Fruit fly (Drosophila melanogaster) whole organism, embryonic: ENCODE results near the gene Lon.

Source experiments
- Ada2b ChIP-seq: fragments of 200-800 bp; sonication (Bioruptor generic); IDR thresholded peaks from 2 replicates; pipeline ENCODE4 v1.3.6; 2022; ENCODE audit warnings: missing biosample characterization, missing genetic modification characterization
- Antp ChIP-seq: fragments of 200-800 bp; sonication (Bioruptor generic); optimal IDR thresholded peaks from 3 replicates; lab custom pipeline; 2016; ENCODE audit warnings: missing biosample characterization, missing genetic modification characterization
- Asciz ChIP-seq: fragments of 200-800 bp; sonication (Bioruptor generic); optimal IDR thresholded peaks from 2 replicates; lab custom pipeline; 2017; ENCODE audit warnings: missing biosample characterization, mild to moderate bottlenecking, missing genetic modification characterization, missing genetic modification reagents
- Atf6 ChIP-seq: fragments of 200-800 bp; sonication (Bioruptor generic); IDR thresholded peaks from 2 replicates; pipeline ENCODE4 v1.3.6; 2022; ENCODE audit warnings: missing biosample characterization, missing genetic modification characterization
- CG10979 ChIP-seq: fragments of 200-800 bp; sonication (Bioruptor generic); optimal IDR thresholded peaks from 2 replicates; lab custom pipeline; 2018; ENCODE audit warnings: missing biosample characterization, mild to moderate bottlenecking, missing genetic modification characterization, moderate library complexity
- CG11398 ChIP-seq: fragments of 200-800 bp; sonication (Bioruptor generic); optimal IDR thresholded peaks from 2 replicates; lab custom pipeline; 2016; ENCODE audit warnings: missing biosample characterization, missing genetic modification characterization
- CG11696 ChIP-seq: fragments of 200-800 bp; sonication (Bioruptor generic); IDR thresholded peaks from 2 replicates; pipeline ENCODE4 v1.3.6; 2022; ENCODE audit warnings: missing biosample characterization, missing genetic modification characterization
- CG12104 ChIP-seq: fragments of 200-800 bp; sonication (Bioruptor generic); optimal IDR thresholded peaks from 3 replicates; lab custom pipeline; 2016; ENCODE audit warnings: missing biosample characterization, missing genetic modification characterization
- CG12391 ChIP-seq: fragments of 200-800 bp; sonication (Bioruptor generic); optimal IDR thresholded peaks from 3 replicates; lab custom pipeline; 2018; ENCODE audit warnings: missing biosample characterization, mild to moderate bottlenecking, missing genetic modification characterization, moderate library complexity
- CG12942 ChIP-seq: fragments of 200-800 bp; sonication (Bioruptor generic); optimal IDR thresholded peaks from 3 replicates; lab custom pipeline; 2016; ENCODE audit warnings: missing biosample characterization, missing genetic modification characterization
- CG13424 ChIP-seq: fragments of 200-800 bp; sonication (Bioruptor generic); optimal IDR thresholded peaks from 2 replicates; lab custom pipeline; 2019; ENCODE audit warnings: missing biosample characterization, mild to moderate bottlenecking, missing genetic modification characterization, moderate library complexity
- CG15479 ChIP-seq: fragments of 200-800 bp; sonication (Bioruptor generic); optimal IDR thresholded peaks from 3 replicates; lab custom pipeline; 2019; ENCODE audit warnings: missing biosample characterization, mild to moderate bottlenecking, missing genetic modification characterization, moderate library complexity
- CG1792 ChIP-seq: fragments of 200-800 bp; sonication (Bioruptor generic); optimal IDR thresholded peaks from 2 replicates; lab custom pipeline; 2016; ENCODE audit warnings: missing biosample characterization, missing genetic modification characterization
- CG2202 ChIP-seq: fragments of 200-800 bp; sonication (Bioruptor generic); optimal IDR thresholded peaks from 2 replicates; lab custom pipeline; 2018; ENCODE audit warnings: missing biosample characterization, mild to moderate bottlenecking, missing genetic modification characterization
- CG2889 ChIP-seq: fragments of 200-800 bp; sonication (Bioruptor generic); IDR thresholded peaks from 3 replicates; pipeline ENCODE4 v1.3.6; 2022; ENCODE audit warnings: missing biosample characterization, missing genetic modification characterization
- CG3847 ChIP-seq: fragments of 200-800 bp; sonication (Bioruptor generic); IDR thresholded peaks from 2 replicates; pipeline ENCODE4 v1.3.6; 2022; ENCODE audit warnings: missing biosample characterization, missing genetic modification characterization
- CG7987 ChIP-seq: fragments of 200-800 bp; sonication (Bioruptor generic); optimal IDR thresholded peaks from 2 replicates; lab custom pipeline; 2018; ENCODE audit warnings: missing biosample characterization, mild to moderate bottlenecking, missing genetic modification characterization, moderate library complexity
- CG8765 ChIP-seq: fragments of 200-800 bp; sonication (Bioruptor generic); IDR thresholded peaks from 2 replicates; pipeline ENCODE4 v1.3.6; 2022; ENCODE audit warnings: missing biosample characterization, missing genetic modification characterization
- CG8944 ChIP-seq: fragments of 200-800 bp; sonication (Bioruptor generic); optimal IDR thresholded peaks from 3 replicates; lab custom pipeline; 2016; ENCODE audit warnings: missing biosample characterization, missing genetic modification characterization
- CG9609 ChIP-seq: fragments of 200-800 bp; sonication (Bioruptor generic); optimal IDR thresholded peaks from 3 replicates; lab custom pipeline; 2016; ENCODE audit warnings: missing biosample characterization, missing genetic modification characterization
- Dad ChIP-seq: fragments of 200-800 bp; sonication (Bioruptor generic); optimal IDR thresholded peaks from 3 replicates; lab custom pipeline; 2016; ENCODE audit warnings: missing biosample characterization, missing genetic modification characterization
- Dek ChIP-seq: fragments of 200-800 bp; sonication (Bioruptor generic); optimal IDR thresholded peaks from 3 replicates; lab custom pipeline; 2019; ENCODE audit warnings: missing biosample characterization, mild to moderate bottlenecking, missing genetic modification characterization, moderate library complexity
- Fer3 ChIP-seq: fragments of 200-800 bp; sonication (Bioruptor generic); optimal IDR thresholded peaks from 2 replicates; lab custom pipeline; 2018; ENCODE audit warnings: missing biosample characterization, mild to moderate bottlenecking, missing genetic modification characterization, moderate library complexity
- HLHmδ ChIP-seq: fragments of 200-800 bp; sonication (Bioruptor generic); optimal IDR thresholded peaks from 2 replicates; lab custom pipeline; 2018; ENCODE audit warnings: missing biosample characterization, mild to moderate bottlenecking, missing genetic modification characterization, moderate library complexity
- Lpt ChIP-seq: fragments of >200 bp; optimal IDR thresholded peaks from 2 replicates; lab custom pipeline; 2018; ENCODE audit warnings: missing biosample characterization, missing genetic modification characterization
- Meics ChIP-seq: fragments of 200-800 bp; sonication (Bioruptor generic); optimal IDR thresholded peaks from 2 replicates; lab custom pipeline; 2017; ENCODE audit warnings: missing biosample characterization, mild to moderate bottlenecking, missing genetic modification characterization
- Stat92E ChIP-seq, 3 experiments: fragments of >200 bp in 2 of 3; fragments of 200-800 bp in 1 of 3; sonication (Bioruptor generic) in 1 of 3; optimal IDR thresholded peaks; 2 replicates each; lab custom pipeline; 2017 to 2019; ENCODE audit warnings: missing biosample characterization in 3 of 3, missing genetic modification characterization in 3 of 3, mild to moderate bottlenecking in 1 of 3, moderate library complexity in 1 of 3
- YL-1 ChIP-seq: fragments of 200-800 bp; sonication (Bioruptor generic); optimal IDR thresholded peaks from 3 replicates; lab custom pipeline; 2017; ENCODE audit warnings: missing biosample characterization, mild to moderate bottlenecking, missing genetic modification characterization
- al ChIP-seq: fragments of 200-800 bp; sonication (Bioruptor generic); IDR thresholded peaks from 2 replicates; pipeline ENCODE4 v1.3.6; 2022; ENCODE audit warnings: missing biosample characterization, missing genetic modification characterization
- cas ChIP-seq: fragments of 200-800 bp; sonication (Bioruptor generic); IDR thresholded peaks from 2 replicates; pipeline ENCODE4 v1.3.6; 2022; ENCODE audit warnings: missing biosample characterization, missing genetic modification characterization
- crol ChIP-seq: fragments of 200-800 bp; sonication (Bioruptor generic); IDR thresholded peaks from 2 replicates; pipeline ENCODE4 v1.3.6; 2022; ENCODE audit warnings: missing biosample characterization, missing genetic modification characterization
- dmrt11E ChIP-seq: fragments of 200-800 bp; sonication (Bioruptor generic); optimal IDR thresholded peaks from 3 replicates; lab custom pipeline; 2018; ENCODE audit warnings: missing biosample characterization, mild to moderate bottlenecking, missing genetic modification characterization, moderate library complexity
- grau ChIP-seq: fragments of 200-800 bp; optimal IDR thresholded peaks from 3 replicates; lab custom pipeline; 2019; ENCODE audit warnings: missing biosample characterization, mild to moderate bottlenecking, missing genetic modification characterization, moderate library complexity
- hbn ChIP-seq: fragments of 200-800 bp; sonication (Bioruptor generic); IDR thresholded peaks from 2 replicates; pipeline ENCODE4 v1.3.6; 2022; ENCODE audit warnings: missing biosample characterization, missing genetic modification characterization; ENCODE audit not compliant: partially characterized antibody
- hkb ChIP-seq, 2 experiments: fragments of 200-800 bp in 1 of 2; fragments of >200 bp in 1 of 2; sonication (Bioruptor generic) in 1 of 2; IDR thresholded peaks in 1 of 2; optimal IDR thresholded peaks in 1 of 2; 2 replicates each; pipeline versions ENCODE4 v1.3.6 to Lab custom; 2017 to 2022; ENCODE audit warnings: missing biosample characterization in 1 of 2, missing genetic modification characterization in 1 of 2
- jigr1 ChIP-seq: fragments of 200-800 bp; sonication (Bioruptor generic); IDR thresholded peaks from 3 replicates; pipeline ENCODE4 v1.3.6; 2022; ENCODE audit warnings: missing biosample characterization, missing genetic modification characterization
- jing ChIP-seq: fragments of 200-800 bp; sonication (Bioruptor generic); optimal IDR thresholded peaks from 2 replicates; lab custom pipeline; 2018; ENCODE audit warnings: missing biosample characterization, mild to moderate bottlenecking, missing genetic modification characterization
- kay ChIP-seq: fragments of 200-800 bp; sonication (Bioruptor generic); optimal IDR thresholded peaks from 2 replicates; lab custom pipeline; 2016; ENCODE audit warnings: missing biosample characterization, missing genetic modification characterization
- knrl ChIP-seq: fragments of 200-800 bp; sonication (Bioruptor generic); IDR thresholded peaks from 3 replicates; pipeline ENCODE4 v1.3.6; 2022; ENCODE audit warnings: missing biosample characterization, missing genetic modification characterization; ENCODE audit not compliant: partially characterized antibody
- lbe ChIP-seq: fragments of 200-800 bp; sonication (Bioruptor generic); optimal IDR thresholded peaks from 2 replicates; lab custom pipeline; 2016; ENCODE audit warnings: missing biosample characterization, mild to moderate bottlenecking, missing genetic modification characterization
- mld ChIP-seq: fragments of 200-800 bp; sonication (Bioruptor generic); IDR thresholded peaks from 3 replicates; pipeline ENCODE4 v1.3.6; 2022; ENCODE audit warnings: missing biosample characterization, missing genetic modification characterization; ENCODE audit not compliant: partially characterized antibody
- nerfin-1 ChIP-seq: fragments of 200-800 bp; sonication (Bioruptor generic); optimal IDR thresholded peaks from 3 replicates; lab custom pipeline; 2019; ENCODE audit warnings: missing biosample characterization, mild to moderate bottlenecking, missing genetic modification characterization, moderate library complexity
- odd ChIP-seq: fragments of 200-800 bp; sonication (Bioruptor generic); optimal IDR thresholded peaks from 2 replicates; lab custom pipeline; 2017; ENCODE audit warnings: missing biosample characterization, mild to moderate bottlenecking, missing genetic modification characterization
- pnt ChIP-seq: fragments of 200-800 bp; sonication (Bioruptor generic); optimal IDR thresholded peaks from 3 replicates; lab custom pipeline; 2016; ENCODE audit warnings: missing biosample characterization, missing genetic modification characterization
- pum ChIP-seq: fragments of 200-800 bp; sonication (Bioruptor generic); optimal IDR thresholded peaks from 2 replicates; lab custom pipeline; 2016; ENCODE audit warnings: missing biosample characterization, missing genetic modification characterization
- slou ChIP-seq: fragments of 200-800 bp; sonication (Bioruptor generic); optimal IDR thresholded peaks from 3 replicates; lab custom pipeline; 2016; ENCODE audit warnings: missing biosample characterization, missing genetic modification characterization
- stc ChIP-seq: fragments of 200-800 bp; sonication (Bioruptor generic); IDR thresholded peaks from 2 replicates; pipeline ENCODE4 v1.3.6; 2022; ENCODE audit warnings: missing biosample characterization, missing genetic modification characterization
- tna ChIP-seq: fragments of 200-800 bp; sonication (Bioruptor generic); IDR thresholded peaks from 2 replicates; pipeline ENCODE4 v1.3.6; 2022; ENCODE audit warnings: missing biosample characterization, missing genetic modification characterization; ENCODE audit not compliant: partially characterized antibody
- wek ChIP-seq: fragments of 200-800 bp; sonication (Bioruptor generic); optimal IDR thresholded peaks from 3 replicates; lab custom pipeline; 2018; ENCODE audit warnings: missing biosample characterization, mild to moderate bottlenecking, missing genetic modification characterization, moderate library complexity

The Lon gene

DNA sequence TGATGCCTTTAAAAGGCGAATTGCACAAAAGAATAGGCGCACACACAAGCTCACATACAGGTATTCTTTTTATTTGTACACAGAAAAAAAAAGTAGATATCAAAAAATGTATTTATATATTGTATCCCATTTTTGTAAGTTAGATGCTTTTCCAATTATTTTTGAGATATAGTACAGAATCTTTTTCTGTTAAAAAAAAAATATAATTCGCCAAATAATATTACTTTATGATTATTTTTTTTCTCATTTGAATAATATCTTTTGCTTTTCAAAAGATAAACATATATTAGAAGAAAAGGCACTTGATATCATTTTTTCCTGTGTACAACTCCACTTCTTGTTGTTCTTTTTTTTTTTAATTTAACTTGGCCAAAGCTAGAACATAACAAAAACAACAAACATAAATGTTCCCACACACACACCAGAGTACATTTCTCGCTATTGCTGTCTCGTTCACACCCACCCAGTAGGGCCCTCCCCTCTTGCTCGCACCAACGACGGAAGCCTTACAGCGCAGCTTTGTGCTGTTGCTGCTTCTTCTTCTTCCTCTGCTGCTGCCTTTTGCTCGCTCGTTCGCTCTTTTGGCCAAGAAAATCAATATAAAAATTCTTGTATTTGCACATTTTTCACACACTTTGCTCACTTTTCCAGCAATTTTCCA, 22.9 kb upstream of the Lon start (continued):
- peak; percentile 70 for TF ChIP-seq slou
- peak; percentile 1 for TF ChIP-seq CG12942 (GFP tag; lab: Kevin White, UChicago)
- no peak for TF ChIP-seq HLHmδ (GFP tag; lab: Kevin White, UChicago)
- peak; percentile 17 for TF ChIP-seq odd (GFP tag; lab: Kevin White, UChicago)
- TF ChIP-seq Antp (GFP tag; lab: Kevin White, UChicago), result no peak
- TF ChIP-seq pnt (GFP tag; lab: Kevin White, UChicago), result no peak
- TF ChIP-seq CG11696 (GFP tag; lab: Robert Waterston, UW), result peak; percentile 49
- TF ChIP-seq CG15479, result no peak
- peak; percentile 59; the same call in 1 of the 2 replicates for TF ChIP-seq cas (GFP tag; lab: Robert Waterston, UW)
- peak; percentile 61 for TF ChIP-seq CG12104
- TF ChIP-seq wek, result no peak
- TF ChIP-seq CG2889 (GFP tag; lab: Robert Waterston, UW), result no peak
- peak; percentile 69 for TF ChIP-seq nerfin-1
- no peak for TF ChIP-seq jing (GFP tag; lab: Kevin White, UChicago)
- no peak for TF ChIP-seq knrl
- TF ChIP-seq Ada2b (GFP tag; lab: Robert Waterston, UW), result 0 out of 2 replicates have a peak, but pooled peaks have one; percentile 48
- no peak for TF ChIP-seq CG11398
- peak; percentile 89 for TF ChIP-seq Meics (GFP tag; lab: Kevin White, UChicago)
- TF ChIP-seq CG12391, result peak; percentile 82
- no peak for TF ChIP-seq Lpt (GFP tag; lab: Kevin White, UChicago)
- no peak for TF ChIP-seq CG7987 (GFP tag; lab: Kevin White, UChicago)
- no peak for TF ChIP-seq CG8944 (GFP tag; lab: Kevin White, UChicago)
- peak; percentile 92 for TF ChIP-seq CG10979
- peak; percentile 58; the same call in 1 of the 2 replicates for TF ChIP-seq CG3847
- no peak for TF ChIP-seq tna (GFP tag; lab: Robert Waterston, UW)
- TF ChIP-seq lbe (GFP tag; lab: Kevin White, UChicago), result no peak
- TF ChIP-seq dmrt11E (tag; lab: Kevin White, UChicago), result peak; percentile 67
- TF ChIP-seq kay (GFP tag; lab: Kevin White, UChicago), result peak; percentile 68
- TF ChIP-seq crol (GFP tag; lab: Robert Waterston, UW), result peak; percentile 63
- peak; percentile 70 for TF ChIP-seq stc (GFP tag; lab: Robert Waterston, UW)
- no peak for TF ChIP-seq Dad (GFP tag; lab: Kevin White, UChicago)
- TF ChIP-seq jigr1, result no peak
- TF ChIP-seq CG8765 (GFP tag; lab: Robert Waterston, UW), result no peak
- no peak for TF ChIP-seq CG2202 (tag; lab: Kevin White, UChicago)
- TF ChIP-seq Stat92E (GFP tag; optimal IDR thresholded peaks at IDR 0.05; lab: Kevin White, UChicago), result no peak
- TF ChIP-seq CG9609 (GFP tag; lab: Kevin White, UChicago), result no peak
- peak; percentile 22 for TF ChIP-seq YL-1
- TF ChIP-seq CG13424, result peak; percentile 63
- TF ChIP-seq hbn (GFP tag; lab: Robert Waterston, UW), result no peak
- peak; percentile 71 for TF ChIP-seq Asciz
- TF ChIP-seq al (GFP tag; lab: Robert Waterston, UW), result peak; percentile 83; the same call in 1 of the 2 replicates
- peak; percentile 77 for TF ChIP-seq grau (tag; lab: Kevin White, UChicago)
- no peak for TF ChIP-seq hkb (optimal IDR thresholded peaks at IDR 0.05; lab: Kevin White, UChicago)
- TF ChIP-seq hkb (GFP tag; IDR thresholded peaks at IDR 0.05; lab: Robert Waterston, UW), result peak; percentile 54
- TF ChIP-seq pum (GFP tag; lab: Kevin White, UChicago), result no peak
- TF ChIP-seq Atf6 (GFP tag; lab: Robert Waterston, UW), result peak; percentile 71
- TF ChIP-seq Dek (tag; lab: Kevin White, UChicago), result peak; percentile 84
- no peak for TF ChIP-seq mld
- TF ChIP-seq CG1792, result no peak
- peak; percentile 85 for TF ChIP-seq Fer3
